Worm (Caenorhabditis elegans) whole organism, L3 larva: ENCODE measurements around the gene rpn-6.2.

Source experiments
- fkh-10 ChIP-seq: sonication (generic microtip); optimal IDR thresholded peaks from 2 replicates; lab custom pipeline; 2017; ENCODE audit warnings: missing biosample characterization, missing genetic modification reagents, missing genetic modification characterization
- nhr-11 ChIP-seq: fragments of 150-350 bp; optimal IDR thresholded peaks from 2 replicates; lab custom pipeline; 2014; ENCODE audit warnings: missing biosample characterization, missing genetic modification characterization

ce11 chrIII:8961993-8962392 lies 39.8 kb downstream of the rpn-6.2 start, which contains the start of gene grl-25:
- TF ChIP-seq fkh-10 (GFP tag; lab: Kevin White, UChicago): no peak
- no peak for TF ChIP-seq nhr-11 (tag; lab: Kevin White, UChicago)
